Fruit fly (Drosophila melanogaster): ENCODE results near the gene CG13116.

The CG13116 gene

DNA sequence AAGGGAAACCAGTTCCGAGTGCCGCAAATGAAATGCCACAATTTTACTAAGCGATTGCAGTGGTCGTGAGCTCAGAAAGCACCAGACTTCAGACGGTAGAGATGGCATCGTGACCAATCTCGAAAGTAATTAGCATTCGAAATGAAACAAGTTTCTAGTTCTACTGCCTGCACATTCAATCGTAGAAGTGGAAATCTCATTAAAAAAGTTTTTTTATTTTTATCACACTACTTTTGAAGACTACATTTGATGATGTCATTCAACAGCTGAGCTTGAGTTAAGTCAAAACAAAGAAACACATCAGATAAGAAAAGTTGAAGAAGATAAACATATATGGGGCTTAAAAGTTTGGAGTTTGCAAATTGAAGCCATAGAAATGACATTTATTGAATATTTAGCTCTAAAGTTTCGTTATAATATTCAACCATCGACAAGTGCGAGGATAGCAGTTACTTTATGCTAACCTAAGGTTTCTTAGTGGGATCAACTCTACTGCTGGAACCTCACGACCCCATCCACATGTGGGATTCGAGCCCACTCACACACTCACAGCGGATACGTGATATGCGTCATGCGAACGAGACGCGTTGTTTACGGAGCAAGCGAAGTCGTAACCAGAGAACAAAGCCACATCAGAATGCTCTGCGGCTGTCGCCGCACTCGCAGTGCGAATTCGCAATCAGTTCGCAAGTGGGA is 6.4 kb downstream of the CG13116 start, which contains the start of gene CG13117 (continued):
- TF ChIP-seq tai (GFP tag; optimal IDR thresholded peaks at IDR 0.05) (no peak), brk (GFP tag; optimal IDR thresholded peaks at IDR 0.05) (no peak)

DNA sequence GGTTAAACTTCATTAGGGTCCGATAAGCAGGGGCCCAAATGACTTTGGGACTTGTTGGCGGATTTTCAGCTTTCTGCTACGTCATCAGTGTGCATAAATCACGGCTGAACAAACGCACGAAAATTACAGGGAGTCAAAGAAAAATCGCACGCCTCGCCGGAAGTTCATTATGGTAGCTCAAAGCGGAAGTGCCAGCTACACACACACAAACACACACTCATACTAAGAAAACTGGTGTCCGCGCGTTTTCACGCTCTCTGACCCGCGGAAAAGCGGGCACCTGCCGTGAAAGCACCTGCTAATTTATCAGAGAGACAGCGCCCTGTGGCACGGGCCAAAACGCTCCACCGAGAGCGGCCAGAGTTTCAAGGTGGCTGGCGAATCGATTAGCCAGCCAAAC is 7.6 kb downstream of the CG13116 start:
- TF ChIP-seq Hr83 (GFP tag; optimal IDR thresholded peaks at IDR 0.05; ENCODE audit: poor library complexity, severe bottlenecking) (no peak), HLH106 (tag; optimal IDR thresholded peaks at IDR 0.05) (no peak), Jra (GFP tag; optimal IDR thresholded peaks at IDR 0.05) (no peak), CG9705 (GFP tag; optimal IDR thresholded peaks at IDR 0.05) (no peak), tai (GFP tag; optimal IDR thresholded peaks at IDR 0.05) (no peak), Sp1 (GFP tag; optimal IDR thresholded peaks at IDR 0.05) (no peak), brk (GFP tag; optimal IDR thresholded peaks at IDR 0.05) (no peak), Mio (GFP tag; optimal IDR thresholded peaks at IDR 0.05) (no peak), Dfd (GFP tag; optimal IDR thresholded peaks at IDR 0.05) (no peak), Myc (optimal IDR thresholded peaks at IDR 0.05) (no peak), psq (GFP tag; optimal IDR thresholded peaks at IDR 0.05) (no peak), sage (GFP tag; optimal IDR thresholded peaks at IDR 0.05) (no peak), Hr78 (GFP tag; optimal IDR thresholded peaks at IDR 0.05) (no peak), woc (GFP tag; optimal IDR thresholded peaks at IDR 0.05) (no peak), Hnf4 (GFP tag; optimal IDR thresholded peaks at IDR 0.05) (no peak), h (GFP tag; optimal IDR thresholded peaks at IDR 0.05) (no peak), dmrt93B (GFP tag; optimal IDR thresholded peaks at IDR 0.05) (no peak), GATAd (GFP tag; optimal IDR thresholded peaks at IDR 0.05) (no peak), dl (GFP tag; optimal IDR thresholded peaks at IDR 0.05; ENCODE audit: insufficient read depth in 1 of 2, partially characterized antibody in 2 of 2) (no peak)

DNA sequence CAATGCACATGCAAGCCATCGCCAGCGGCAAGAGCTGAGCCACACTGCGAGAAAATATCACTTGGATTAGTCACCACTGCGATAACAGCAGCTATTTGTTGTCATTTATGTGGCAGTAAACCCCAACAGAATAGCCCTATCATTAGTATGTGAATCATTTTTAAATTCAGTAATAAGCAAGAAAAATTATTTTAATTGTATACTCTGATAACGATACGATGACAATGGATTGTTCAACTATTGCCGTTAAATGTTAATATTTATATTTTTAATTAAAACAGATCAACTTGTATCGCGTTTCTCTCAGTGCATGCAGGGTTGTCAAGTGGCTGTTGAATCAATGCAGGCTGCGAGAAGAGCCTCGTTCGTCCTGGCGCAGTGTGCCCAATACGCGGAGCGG is 8.1 kb downstream of the CG13116 start:
- TF ChIP-seq foxo (GFP tag; optimal IDR thresholded peaks at IDR 0.05) (peak in 1 of 2 experiments; percentile 20), HLH106 (tag; optimal IDR thresholded peaks at IDR 0.05) (peak; percentile 12), jim (GFP tag; optimal IDR thresholded peaks at IDR 0.05) (no peak), dmrt93B (GFP tag; optimal IDR thresholded peaks at IDR 0.05) (no peak), sv (GFP tag; optimal IDR thresholded peaks at IDR 0.05) (no peak), rgr (GFP tag; optimal IDR thresholded peaks at IDR 0.05) (peak; percentile 17), h (GFP tag; optimal IDR thresholded peaks at IDR 0.05) (peak; percentile 14)

DNA sequence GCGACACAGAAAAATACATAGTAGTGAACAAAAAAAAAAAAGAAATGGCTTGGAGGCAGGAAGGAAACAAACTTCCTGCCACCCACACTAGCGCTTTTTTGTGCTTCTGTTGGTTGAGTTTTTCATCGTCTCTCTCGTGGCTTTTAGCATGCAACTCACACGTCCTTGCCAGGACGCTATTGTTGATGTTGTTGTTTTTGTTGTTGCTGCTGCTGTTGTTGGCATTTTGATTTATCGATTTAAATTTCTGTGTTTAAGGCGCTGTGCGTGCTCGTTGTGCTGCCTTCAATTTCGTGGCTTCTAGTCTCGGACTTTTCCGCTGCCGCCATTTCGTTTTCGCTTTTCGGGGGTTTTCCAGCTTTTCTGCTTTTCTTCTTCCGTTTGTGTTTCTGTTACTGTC is 9.9 kb downstream of the CG13116 start:
- peak; percentile 63 for TF ChIP-seq Dfd (GFP tag; optimal IDR thresholded peaks at IDR 0.05)
- no peak for TF ChIP-seq sage (GFP tag; optimal IDR thresholded peaks at IDR 0.05)

DNA sequence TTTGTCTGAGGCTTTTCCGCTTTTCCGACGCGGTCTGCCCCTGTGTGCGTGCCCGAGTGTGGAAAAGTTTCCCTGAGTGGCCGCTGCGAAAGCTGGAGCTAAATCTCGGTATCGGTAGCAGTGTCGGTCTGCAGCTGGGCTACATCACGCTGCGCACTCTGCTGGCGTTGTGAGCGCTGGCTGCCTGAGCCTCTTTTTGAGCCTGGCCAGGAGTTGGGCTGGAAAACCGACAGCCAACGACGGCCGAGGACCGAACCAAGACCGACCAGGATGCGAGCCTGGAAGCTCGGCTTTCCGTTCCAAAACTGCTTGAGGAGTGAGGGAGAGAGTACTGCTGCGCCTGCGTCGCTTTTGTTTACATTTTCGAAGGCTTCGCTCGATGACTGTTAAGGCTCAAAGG is 14.1 kb downstream of the CG13116 start:
- TF ChIP-seq Myc (optimal IDR thresholded peaks at IDR 0.05) (no peak), br (GFP tag; optimal IDR thresholded peaks at IDR 0.05) (no peak), CrebA (GFP tag; optimal IDR thresholded peaks at IDR 0.05; ENCODE audit: borderline replicate concordance) (no peak), lola (GFP tag; optimal IDR thresholded peaks at IDR 0.05) (no peak), GATAd (GFP tag; optimal IDR thresholded peaks at IDR 0.05) (no peak), jim (GFP tag; optimal IDR thresholded peaks at IDR 0.05) (no peak), Jra (GFP tag; optimal IDR thresholded peaks at IDR 0.05) (no peak), Sp1 (GFP tag; optimal IDR thresholded peaks at IDR 0.05) (no peak), usp (GFP tag; optimal IDR thresholded peaks at IDR 0.05) (no peak), sage (GFP tag; optimal IDR thresholded peaks at IDR 0.05) (no peak), OdsH (GFP tag; optimal IDR thresholded peaks at IDR 0.05) (no peak), ey (GFP tag; optimal IDR thresholded peaks at IDR 0.05) (no peak), Dif (GFP tag; optimal IDR thresholded peaks at IDR 0.05; ENCODE audit: partially characterized antibody) (no peak), woc (GFP tag; optimal IDR thresholded peaks at IDR 0.05) (no peak), h (GFP tag; optimal IDR thresholded peaks at IDR 0.05) (no peak), Dfd (GFP tag; optimal IDR thresholded peaks at IDR 0.05) (no peak), pan (optimal IDR thresholded peaks at IDR 0.05) (no peak), Rel (GFP tag; optimal IDR thresholded peaks at IDR 0.05) (no peak), Rel (tag; optimal IDR thresholded peaks at IDR 0.05) (no peak), Hr83 (GFP tag; optimal IDR thresholded peaks at IDR 0.05; ENCODE audit: poor library complexity, severe bottlenecking) (no peak)
